Worm (Caenorhabditis elegans) whole organism, late embryonic: Measurements from ENCODE around the gene lsy-2.

ENCODE experiments used
- C08G9.2 ChIP-seq: sonication (generic microtip); optimal IDR thresholded peaks from 2 replicates; lab custom pipeline; 2016; ENCODE audit warnings: mild to moderate bottlenecking, missing genetic modification characterization, moderate library complexity, missing compliant biosample characterization
- K09A11.1 ChIP-seq: sonication (generic microtip); optimal IDR thresholded peaks from 2 replicates; lab custom pipeline; 2017; ENCODE audit warnings: antibody characterized with exemption, mild to moderate bottlenecking, missing genetic modification characterization, missing compliant biosample characterization; ENCODE audit not compliant: insufficient read depth
- T23F11.4 ChIP-seq: fragments of 200-800 bp; sonication (Bioruptor generic); optimal IDR thresholded peaks from 2 replicates; lab custom pipeline; 2018; ENCODE audit warnings: mild to moderate bottlenecking, missing genetic modification characterization, missing compliant biosample characterization
- ahr-1 ChIP-seq: sonication (generic microtip); optimal IDR thresholded peaks from 2 replicates; lab custom pipeline; 2016; ENCODE audit warnings: missing genetic modification characterization, missing compliant biosample characterization
- ceh-18 ChIP-seq: sonication (generic microtip); optimal IDR thresholded peaks from 2 replicates; lab custom pipeline; 2016; ENCODE audit warnings: missing genetic modification characterization, missing compliant biosample characterization
- ceh-2 ChIP-seq: sonication (generic microtip); optimal IDR thresholded peaks from 2 replicates; lab custom pipeline; 2016; ENCODE audit warnings: missing genotype, missing genetic modification characterization, missing compliant biosample characterization
- ceh-22 ChIP-seq: sonication (generic microtip); optimal IDR thresholded peaks from 2 replicates; lab custom pipeline; 2017; ENCODE audit warnings: missing biosample characterization, missing genetic modification characterization
- ceh-24 ChIP-seq: sonication (generic microtip); optimal IDR thresholded peaks from 2 replicates; lab custom pipeline; 2016; ENCODE audit warnings: mild to moderate bottlenecking, missing genetic modification characterization, missing compliant biosample characterization
- ceh-30 ChIP-seq: fragments of 150-350 bp; optimal IDR thresholded peaks from 2 replicates; lab custom pipeline; 2014; ENCODE audit warnings: missing biosample characterization, missing genetic modification characterization
- ceh-31 ChIP-seq: sonication (generic microtip); optimal IDR thresholded peaks from 2 replicates; lab custom pipeline; 2016; ENCODE audit warnings: missing genetic modification characterization, missing compliant biosample characterization
- ceh-45 ChIP-seq: fragments of 200-800 bp; sonication (Bioruptor generic); IDR thresholded peaks from 2 replicates; pipeline ENCODE4 v1.3.6; 2022; ENCODE audit warnings: missing genetic modification reagents, missing genetic modification characterization, missing compliant biosample characterization
- ceh-48 ChIP-seq: sonication (generic microtip); optimal IDR thresholded peaks from 2 replicates; lab custom pipeline; 2016; ENCODE audit warnings: missing genetic modification characterization, inconsistent platforms, missing compliant biosample characterization
- ceh-6 ChIP-seq: fragments of 200-800 bp; sonication (Bioruptor generic); optimal IDR thresholded peaks from 2 replicates; lab custom pipeline; 2018; ENCODE audit warnings: mild to moderate bottlenecking, missing genetic modification characterization, missing compliant biosample characterization
- ceh-9 ChIP-seq: sonication (generic microtip); optimal IDR thresholded peaks from 2 replicates; lab custom pipeline; 2016; ENCODE audit warnings: mild to moderate bottlenecking, missing genetic modification characterization, inconsistent platforms, missing compliant biosample characterization
- elt-2 ChIP-seq: sonication (generic microtip); optimal IDR thresholded peaks from 2 replicates; lab custom pipeline; 2016; ENCODE audit warnings: missing genetic modification reagents, missing genetic modification characterization, missing compliant biosample characterization
- eyg-1 ChIP-seq: sonication (generic microtip); optimal IDR thresholded peaks from 2 replicates; lab custom pipeline; 2016; ENCODE audit warnings: missing genotype, missing genetic modification characterization, missing compliant biosample characterization
- hlh-13 ChIP-seq: fragments of 200-800 bp; sonication (Bioruptor generic); optimal IDR thresholded peaks from 2 replicates; lab custom pipeline; 2018; ENCODE audit warnings: mild to moderate bottlenecking, missing genetic modification characterization, missing compliant biosample characterization
- hlh-30 ChIP-seq: sonication (generic microtip); optimal IDR thresholded peaks from 2 replicates; lab custom pipeline; 2017; ENCODE audit warnings: antibody characterized with exemption, missing genetic modification characterization, missing compliant biosample characterization; ENCODE audit not compliant: insufficient read depth
- hlh-6 ChIP-seq: sonication (generic microtip); optimal IDR thresholded peaks from 2 replicates; lab custom pipeline; 2016; ENCODE audit warnings: missing genotype, missing genetic modification characterization, missing compliant biosample characterization
- hlh-8 ChIP-seq: sonication (generic microtip); optimal IDR thresholded peaks from 2 replicates; lab custom pipeline; 2016; ENCODE audit warnings: missing genotype, missing genetic modification characterization, missing compliant biosample characterization
- lim-6 ChIP-seq: sonication (generic microtip); optimal IDR thresholded peaks from 2 replicates; lab custom pipeline; 2016; ENCODE audit warnings: missing genetic modification characterization, missing compliant biosample characterization
- madf-2 ChIP-seq: sonication (generic microtip); optimal IDR thresholded peaks from 2 replicates; lab custom pipeline; 2017; ENCODE audit warnings: missing genetic modification characterization, missing compliant biosample characterization
- nhr-232 ChIP-seq: sonication (generic microtip); optimal IDR thresholded peaks from 2 replicates; lab custom pipeline; 2016; ENCODE audit warnings: missing genetic modification characterization, missing compliant biosample characterization
- pag-3 ChIP-seq: sonication (generic microtip); optimal IDR thresholded peaks from 2 replicates; lab custom pipeline; 2016; ENCODE audit warnings: missing compliant biosample characterization, missing genetic modification characterization, borderline replicate concordance
- pat-9 ChIP-seq: fragments of 200-800 bp; sonication (Bioruptor generic); optimal IDR thresholded peaks from 2 replicates; lab custom pipeline; 2018; ENCODE audit warnings: mild to moderate bottlenecking, missing genetic modification characterization, moderate library complexity, missing compliant biosample characterization
- pha-4 ChIP-seq: fragments of 150-350 bp; optimal IDR thresholded peaks from 2 replicates; lab custom pipeline; 2018; ENCODE audit warnings: missing biosample characterization, missing genetic modification reagents, missing genetic modification characterization
- pros-1 ChIP-seq: fragments of 150-350 bp; optimal IDR thresholded peaks from 2 replicates; lab custom pipeline; 2014; ENCODE audit warnings: missing biosample characterization, missing genetic modification reagents, missing genetic modification characterization
- ref-2 ChIP-seq: sonication (generic microtip); optimal IDR thresholded peaks from 2 replicates; lab custom pipeline; 2016; ENCODE audit warnings: missing genetic modification characterization, missing compliant biosample characterization
- rnt-1 ChIP-seq: sonication (generic microtip); optimal IDR thresholded peaks from 2 replicates; lab custom pipeline; 2016; ENCODE audit warnings: missing genetic modification characterization, missing compliant biosample characterization
- sox-2 ChIP-seq: fragments of 200-800 bp; sonication (Bioruptor generic); IDR thresholded peaks from 2 replicates; pipeline ENCODE4 v1.3.6; 2022; ENCODE audit warnings: missing genetic modification reagents, missing genetic modification characterization, missing compliant biosample characterization
- syd-9 ChIP-seq: sonication (generic microtip); optimal IDR thresholded peaks from 2 replicates; lab custom pipeline; 2016; ENCODE audit warnings: mild to moderate bottlenecking, missing genetic modification characterization, moderate library complexity, missing compliant biosample characterization
- tbx-2 ChIP-seq: sonication (generic microtip); optimal IDR thresholded peaks from 2 replicates; lab custom pipeline; 2016; ENCODE audit warnings: missing genetic modification characterization, missing compliant biosample characterization
- ttx-3 ChIP-seq: sonication (generic microtip); optimal IDR thresholded peaks from 2 replicates; lab custom pipeline; 2016; ENCODE audit warnings: missing genetic modification reagents, missing genetic modification characterization, missing compliant biosample characterization
- unc-42 ChIP-seq: sonication (generic microtip); optimal IDR thresholded peaks from 2 replicates; lab custom pipeline; 2016; ENCODE audit warnings: missing genotype, missing genetic modification characterization, missing compliant biosample characterization
- unc-55 ChIP-seq: sonication (generic microtip); optimal IDR thresholded peaks from 2 replicates; lab custom pipeline; 2017; ENCODE audit warnings: missing biosample characterization, missing genetic modification reagents, missing genetic modification characterization
- unc-86 ChIP-seq: sonication (generic microtip); optimal IDR thresholded peaks from 2 replicates; lab custom pipeline; 2016; ENCODE audit warnings: missing genetic modification characterization, missing compliant biosample characterization
- ztf-16 ChIP-seq: sonication (generic microtip); optimal IDR thresholded peaks from 2 replicates; lab custom pipeline; 2017; ENCODE audit warnings: missing genetic modification characterization, missing compliant biosample characterization

The lsy-2 gene

ce11 chrX:2108682-2109081 lies 19.2 kb downstream of the lsy-2 start, which contains the start of gene F53B1.2:
Gene F53B1.2, plus strand, starts transcription at chrX:2108982.
- no peak for TF ChIP-seq hlh-6
- no peak for TF ChIP-seq ceh-24 (tag; lab: Kevin White, UChicago)
- no peak for TF ChIP-seq K09A11.1 (tag; lab: Kevin White, UChicago)
- TF ChIP-seq ceh-31 (tag; lab: Kevin White, UChicago): no peak
- no peak for TF ChIP-seq ahr-1 (tag; lab: Kevin White, UChicago)
- TF ChIP-seq hlh-30 (tag; lab: Kevin White, UChicago): no peak
- TF ChIP-seq ceh-48: no peak
- TF ChIP-seq pat-9 (tag; lab: Kevin White, UChicago): no peak
- TF ChIP-seq ref-2 (tag; lab: Kevin White, UChicago): no peak
- no peak for TF ChIP-seq ceh-2 (tag; lab: Kevin White, UChicago)
- no peak for TF ChIP-seq elt-2 (tag; lab: Kevin White, UChicago)
- TF ChIP-seq nhr-232 (tag; lab: Kevin White, UChicago): no peak
- no peak for TF ChIP-seq hlh-13
- no peak for TF ChIP-seq T23F11.4 (GFP tag; lab: Kevin White, UChicago)
- TF ChIP-seq C08G9.2 (tag; lab: Kevin White, UChicago): no peak
- TF ChIP-seq ceh-45 (GFP tag; lab: Robert Waterston, UW): no peak
- no peak for TF ChIP-seq madf-2
- TF ChIP-seq ceh-22: no peak
- TF ChIP-seq eyg-1 (tag; lab: Kevin White, UChicago): no peak

- TF ChIP-seq ceh-18 (tag; lab: Kevin White, UChicago) (no peak), ztf-16 (tag; lab: Kevin White, UChicago) (no peak), pha-4 (tag; lab: Kevin White, UChicago) (no peak), ref-2 (tag; lab: Kevin White, UChicago) (no peak), ceh-31 (tag; lab: Kevin White, UChicago) (no peak), sox-2 (GFP tag; lab: Robert Waterston, UW) (no peak), ceh-48 (no peak), ceh-9 (tag; lab: Kevin White, UChicago) (no peak), hlh-8 (no peak), ceh-6 (GFP tag; lab: Kevin White, UChicago) (no peak), ceh-30 (no peak), lim-6 (tag; lab: Kevin White, UChicago) (no peak), unc-42 (tag; lab: Kevin White, UChicago) (no peak), ceh-22 (no peak), hlh-13 (no peak), pag-3 (tag; lab: Kevin White, UChicago) (no peak), ttx-3 (tag; lab: Kevin White, UChicago) (no peak), ceh-2 (tag; lab: Kevin White, UChicago) (no peak)
Measured at ce11 chrX:2110603-2111327, 21.3 kb downstream of the lsy-2 start.

- TF ChIP-seq ceh-30: no peak
- TF ChIP-seq ceh-22: no peak
- TF ChIP-seq unc-55 (GFP tag; lab: Kevin White, UChicago): no peak
- TF ChIP-seq pat-9 (tag; lab: Kevin White, UChicago): no peak
- no peak for TF ChIP-seq hlh-6
- TF ChIP-seq tbx-2 (tag; lab: Kevin White, UChicago): no peak
- no peak for TF ChIP-seq syd-9 (tag; lab: Kevin White, UChicago)
- TF ChIP-seq nhr-232 (tag; lab: Kevin White, UChicago): no peak
- no peak for TF ChIP-seq ceh-2 (tag; lab: Kevin White, UChicago)
- no peak for TF ChIP-seq hlh-13
- TF ChIP-seq rnt-1 (tag; lab: Kevin White, UChicago): no peak
- TF ChIP-seq unc-86 (tag; lab: Kevin White, UChicago): no peak
- no peak for TF ChIP-seq ceh-6 (GFP tag; lab: Kevin White, UChicago)
- no peak for TF ChIP-seq pros-1 (tag; lab: Kevin White, UChicago)
- TF ChIP-seq, all 69 proteins: peak for 0
Measured at ce11 chrX:2113004-2113403, 23.5 kb downstream of the lsy-2 start, which contains the start of gene bus-5. Gene bus-5, minus strand, starts transcription at chrX:2113104.
